Fruit fly (Drosophila melanogaster) whole organism, embryonic: ENCODE data around the gene CG7164.

ENCODE experiments used
- Ada2b ChIP-seq: fragments of 200-800 bp; sonication (Bioruptor generic); IDR thresholded peaks from 2 replicates; pipeline ENCODE4 v1.3.6; 2022; ENCODE audit warnings: missing biosample characterization, missing genetic modification characterization
- Aef1 ChIP-seq: fragments of 200-800 bp; sonication (Bioruptor generic); IDR thresholded peaks from 3 replicates; pipeline ENCODE4 v1.3.6; 2022; ENCODE audit warnings: missing biosample characterization, missing genetic modification characterization
- Blimp-1 ChIP-seq: fragments of 200-800 bp; sonication (Bioruptor generic); optimal IDR thresholded peaks from 3 replicates; lab custom pipeline; 2018; ENCODE audit warnings: missing biosample characterization, missing genetic modification characterization, mild to moderate bottlenecking, moderate library complexity, missing genetic modification reagents
- C15 ChIP-seq: fragments of 200-800 bp; sonication (Bioruptor generic); IDR thresholded peaks from 3 replicates; pipeline ENCODE4 v1.3.6; 2022; ENCODE audit warnings: missing biosample characterization, missing genetic modification characterization
- CG10462 ChIP-seq: fragments of 200-800 bp; sonication (Bioruptor generic); optimal IDR thresholded peaks from 2 replicates; lab custom pipeline; 2016; ENCODE audit warnings: missing biosample characterization, missing genetic modification characterization
- CG11085 ChIP-seq: fragments of 200-800 bp; sonication (Bioruptor generic); IDR thresholded peaks from 2 replicates; pipeline ENCODE4 v1.3.6; 2022; ENCODE audit warnings: missing biosample characterization, missing genetic modification characterization
- CG11247 ChIP-seq: fragments of 200-800 bp; sonication (Bioruptor generic); IDR thresholded peaks from 2 replicates; pipeline ENCODE4 v1.3.6; 2022; ENCODE audit warnings: missing biosample characterization, missing genetic modification characterization
- CG12219 ChIP-seq: fragments of 200-800 bp; sonication (Bioruptor generic); optimal IDR thresholded peaks from 3 replicates; lab custom pipeline; 2018; ENCODE audit warnings: missing biosample characterization, mild to moderate bottlenecking, missing genetic modification characterization
- CG12299 ChIP-seq: fragments of 200-800 bp; sonication (Bioruptor generic); optimal IDR thresholded peaks from 2 replicates; lab custom pipeline; 2018; ENCODE audit warnings: missing biosample characterization, mild to moderate bottlenecking, missing genetic modification characterization
- CG15011 ChIP-seq: fragments of 200-800 bp; sonication (Bioruptor generic); optimal IDR thresholded peaks from 3 replicates; lab custom pipeline; 2018; ENCODE audit warnings: missing biosample characterization, mild to moderate bottlenecking, missing genetic modification characterization
- CG1529 ChIP-seq: fragments of 200-800 bp; sonication (Bioruptor generic); optimal IDR thresholded peaks from 3 replicates; lab custom pipeline; 2018; ENCODE audit warnings: missing biosample characterization, missing genetic modification characterization
- CG15601 ChIP-seq: fragments of 200-800 bp; sonication (Bioruptor generic); optimal IDR thresholded peaks from 3 replicates; lab custom pipeline; 2019; ENCODE audit warnings: missing biosample characterization, mild to moderate bottlenecking, missing genetic modification characterization, moderate library complexity
- CG16779 ChIP-seq: fragments of 200-800 bp; sonication (Bioruptor generic); IDR thresholded peaks from 2 replicates; pipeline ENCODE4 v1.3.6; 2022; ENCODE audit warnings: missing biosample characterization, missing genetic modification characterization
- CG17568 ChIP-seq: fragments of 200-800 bp; sonication (Bioruptor generic); optimal IDR thresholded peaks from 2 replicates; lab custom pipeline; 2018; ENCODE audit warnings: missing biosample characterization, mild to moderate bottlenecking, missing genetic modification characterization, moderate library complexity
- CG1832 ChIP-seq: fragments of 200-800 bp; sonication (Bioruptor generic); optimal IDR thresholded peaks from 2 replicates; lab custom pipeline; 2017; ENCODE audit warnings: missing biosample characterization, mild to moderate bottlenecking, missing genetic modification characterization, inconsistent platforms
- CG2202 ChIP-seq: fragments of 200-800 bp; sonication (Bioruptor generic); optimal IDR thresholded peaks from 2 replicates; lab custom pipeline; 2018; ENCODE audit warnings: missing biosample characterization, mild to moderate bottlenecking, missing genetic modification characterization
- CG2712 ChIP-seq: fragments of 200-800 bp; optimal IDR thresholded peaks from 3 replicates; lab custom pipeline; 2019; ENCODE audit warnings: missing biosample characterization, mild to moderate bottlenecking, missing genetic modification characterization, moderate library complexity
- CG3065 ChIP-seq: fragments of 200-800 bp; sonication (Bioruptor generic); optimal IDR thresholded peaks from 2 replicates; lab custom pipeline; 2016; ENCODE audit warnings: missing biosample characterization, missing genetic modification characterization
- CG4328 ChIP-seq: fragments of 200-800 bp; sonication (Bioruptor generic); optimal IDR thresholded peaks from 3 replicates; lab custom pipeline; 2017; ENCODE audit warnings: missing biosample characterization, missing genetic modification reagents, missing genetic modification characterization
- CG5180 ChIP-seq: fragments of 200-800 bp; sonication (Bioruptor generic); optimal IDR thresholded peaks from 3 replicates; lab custom pipeline; 2017; ENCODE audit warnings: missing biosample characterization, missing genetic modification characterization, mild to moderate bottlenecking, moderate library complexity, missing genetic modification reagents
- CG7839 ChIP-seq: fragments of 200-800 bp; sonication (Bioruptor generic); optimal IDR thresholded peaks from 3 replicates; lab custom pipeline; 2018; ENCODE audit warnings: missing biosample characterization, mild to moderate bottlenecking, missing genetic modification characterization, moderate library complexity
- Gug ChIP-seq: fragments of 200-800 bp; sonication (Bioruptor generic); IDR thresholded peaks from 4 replicates; pipeline ENCODE4 v1.3.6; 2022; ENCODE audit warnings: missing biosample characterization, missing genetic modification characterization
- Hr78 ChIP-seq, 2 experiments: fragments of 200-800 bp in 1 of 2; fragments of >200 bp in 1 of 2; sonication (Bioruptor generic) in 1 of 2; optimal IDR thresholded peaks; 2 replicates each; lab custom pipeline; 2017 to 2019; ENCODE audit warnings: missing biosample characterization in 2 of 2, missing genetic modification characterization in 2 of 2, mild to moderate bottlenecking in 1 of 2, moderate library complexity in 1 of 2
- Nf-YA ChIP-seq: fragments of 200-800 bp; sonication (Bioruptor generic); IDR thresholded peaks from 2 replicates; pipeline ENCODE4 v1.3.6; 2022; ENCODE audit warnings: missing biosample characterization, missing genetic modification characterization
- Oaz ChIP-seq: fragments of 200-800 bp; sonication (Bioruptor generic); IDR thresholded peaks from 2 replicates; pipeline ENCODE4 v1.3.6; 2022; ENCODE audit warnings: missing biosample characterization, missing genetic modification characterization
- Scr ChIP-seq: fragments of 200-800 bp; sonication (Bioruptor generic); IDR thresholded peaks from 2 replicates; pipeline ENCODE4 v1.3.6; 2022; ENCODE audit warnings: missing biosample characterization, missing genetic modification characterization; ENCODE audit not compliant: partially characterized antibody
- Sin3A ChIP-seq: fragments of >200 bp; optimal IDR thresholded peaks from 2 replicates; lab custom pipeline; 2018
- Vsx1 ChIP-seq: fragments of 200-800 bp; sonication (Bioruptor generic); optimal IDR thresholded peaks from 2 replicates; lab custom pipeline; 2017; ENCODE audit warnings: missing biosample characterization, mild to moderate bottlenecking, missing genetic modification characterization, missing genetic modification reagents
- Xbp1 ChIP-seq: fragments of 200-800 bp; sonication (Bioruptor generic); optimal IDR thresholded peaks from 3 replicates; lab custom pipeline; 2016; ENCODE audit warnings: missing biosample characterization, mild to moderate bottlenecking, missing genetic modification characterization
- abd-A ChIP-seq: fragments of 200-800 bp; sonication (Bioruptor generic); optimal IDR thresholded peaks from 3 replicates; lab custom pipeline; 2019; ENCODE audit warnings: missing biosample characterization, mild to moderate bottlenecking, missing genetic modification characterization, moderate library complexity
- ase ChIP-seq: fragments of 200-800 bp; sonication (Bioruptor generic); IDR thresholded peaks from 3 replicates; pipeline ENCODE4 v1.3.6; 2022; ENCODE audit warnings: missing biosample characterization, missing genetic modification characterization
- cad ChIP-seq: fragments of >200 bp; optimal IDR thresholded peaks from 2 replicates; lab custom pipeline; 2017; ENCODE audit warnings: missing biosample characterization, missing genetic modification characterization
- ems ChIP-seq: fragments of 200-800 bp; sonication (Bioruptor generic); optimal IDR thresholded peaks from 3 replicates; lab custom pipeline; 2016; ENCODE audit warnings: missing biosample characterization, missing genetic modification characterization
- fd102C ChIP-seq: fragments of 200-800 bp; sonication (Bioruptor generic); optimal IDR thresholded peaks from 2 replicates; lab custom pipeline; 2018; ENCODE audit warnings: missing biosample characterization, mild to moderate bottlenecking, missing genetic modification characterization, moderate library complexity
- ftz-f1 ChIP-seq: fragments of 200-800 bp; sonication (Bioruptor generic); optimal IDR thresholded peaks from 2 replicates; lab custom pipeline; 2016; ENCODE audit warnings: missing biosample characterization, missing genetic modification characterization
- grn ChIP-seq: fragments of 200-800 bp; sonication (Bioruptor generic); optimal IDR thresholded peaks from 3 replicates; lab custom pipeline; 2017; ENCODE audit warnings: missing biosample characterization, missing genetic modification characterization
- gsb-n ChIP-seq: fragments of 200-800 bp; sonication (Bioruptor generic); optimal IDR thresholded peaks from 3 replicates; lab custom pipeline; 2018; ENCODE audit warnings: missing biosample characterization, mild to moderate bottlenecking, missing genetic modification characterization
- hbn ChIP-seq: fragments of 200-800 bp; sonication (Bioruptor generic); IDR thresholded peaks from 2 replicates; pipeline ENCODE4 v1.3.6; 2022; ENCODE audit warnings: missing biosample characterization, missing genetic modification characterization; ENCODE audit not compliant: partially characterized antibody
- klu ChIP-seq: fragments of 200-800 bp; sonication (Bioruptor generic); IDR thresholded peaks from 2 replicates; pipeline ENCODE4 v1.3.6; 2022; ENCODE audit warnings: missing biosample characterization, missing genetic modification characterization
- lbe ChIP-seq: fragments of 200-800 bp; sonication (Bioruptor generic); optimal IDR thresholded peaks from 2 replicates; lab custom pipeline; 2016; ENCODE audit warnings: missing biosample characterization, mild to moderate bottlenecking, missing genetic modification characterization
- org-1 ChIP-seq: fragments of 200-800 bp; sonication (Bioruptor generic); optimal IDR thresholded peaks from 2 replicates; lab custom pipeline; 2017; ENCODE audit warnings: missing biosample characterization, missing genetic modification characterization
- pfk ChIP-seq: fragments of 200-800 bp; sonication (Bioruptor generic); optimal IDR thresholded peaks from 2 replicates; lab custom pipeline; 2018; ENCODE audit warnings: missing biosample characterization, mild to moderate bottlenecking, missing genetic modification characterization, moderate library complexity
- ranshi ChIP-seq: fragments of 200-800 bp; sonication (Bioruptor generic); IDR thresholded peaks from 2 replicates; pipeline ENCODE4 v1.3.6; 2022; ENCODE audit warnings: missing biosample characterization, missing genetic modification characterization
- seq ChIP-seq: fragments of 200-800 bp; sonication (Bioruptor generic); IDR thresholded peaks from 2 replicates; pipeline ENCODE4 v1.3.6; 2022; ENCODE audit warnings: missing biosample characterization, missing genetic modification characterization
- sna ChIP-seq: fragments of 200-800 bp; sonication (Bioruptor generic); IDR thresholded peaks from 2 replicates; pipeline ENCODE4 v1.3.6; 2022; ENCODE audit warnings: missing biosample characterization, missing genetic modification characterization; ENCODE audit not compliant: partially characterized antibody
- ttk ChIP-seq: fragments of 200-800 bp; sonication (Bioruptor generic); IDR thresholded peaks from 2 replicates; pipeline ENCODE4 v2.1.2; 2022; ENCODE audit warnings: missing biosample characterization, missing genetic modification characterization
- vvl ChIP-seq: fragments of 200-800 bp; sonication (Bioruptor generic); IDR thresholded peaks from 2 replicates; pipeline ENCODE4 v1.3.6; 2022; ENCODE audit warnings: missing biosample characterization, missing genetic modification characterization
- zen2 ChIP-seq: fragments of 200-800 bp; sonication (Bioruptor generic); IDR thresholded peaks from 3 replicates; pipeline ENCODE4 v1.3.6; 2022; ENCODE audit warnings: missing biosample characterization, missing genetic modification characterization; ENCODE audit not compliant: partially characterized antibody

Gene CG7164

DNA sequence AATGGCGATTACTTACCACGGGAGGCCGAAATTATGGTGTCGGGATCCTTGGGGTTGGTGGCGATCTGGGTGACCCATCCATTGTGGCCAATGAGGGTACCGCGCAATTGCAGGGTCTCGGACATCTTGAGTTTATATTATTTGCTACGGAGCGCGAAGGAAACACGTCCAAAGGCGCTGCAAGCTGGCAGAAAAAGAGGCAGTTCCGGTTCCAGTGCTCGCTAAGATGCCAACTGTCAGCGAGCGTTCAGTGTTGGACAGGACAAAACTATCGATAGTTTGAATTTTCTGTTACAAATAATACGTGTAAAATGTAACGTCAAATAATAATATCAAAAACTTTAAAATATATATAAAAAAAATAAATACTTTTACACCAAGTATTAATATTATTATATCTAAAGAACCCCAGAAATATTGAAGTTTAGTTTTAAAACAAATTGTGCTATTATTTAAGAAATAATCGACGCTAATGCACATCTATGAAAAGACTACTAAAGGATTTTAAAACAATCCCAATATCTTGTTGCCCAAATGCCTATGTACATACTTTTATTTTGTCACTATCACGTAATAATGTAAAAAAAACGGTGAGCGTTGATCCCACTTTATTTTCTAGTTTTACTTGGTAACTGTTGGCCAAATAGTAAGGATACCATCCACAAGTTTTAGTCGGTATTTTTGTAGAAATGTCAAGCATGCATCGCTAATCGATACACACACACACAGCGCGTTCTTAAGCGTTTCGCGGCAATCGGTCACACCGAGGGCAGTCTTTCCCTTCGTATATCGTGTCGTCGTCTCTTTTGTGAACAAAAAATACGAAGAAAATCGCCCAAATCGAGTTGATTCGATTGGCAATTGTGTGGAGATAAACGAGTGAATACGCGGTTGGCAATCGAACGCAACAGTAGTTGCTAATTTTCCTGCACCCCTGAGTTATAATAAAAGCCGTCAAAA, 46.1 kb downstream of the CG7164 start, which contains the start of the genes Rack1 and mts (continued):
- TF ChIP-seq CG10462 (GFP tag; lab: Kevin White, UChicago) (peak; percentile 50), CG11085 (GFP tag; lab: Robert Waterston, UW) (peak; percentile 74), cad (no peak), Aef1 (GFP tag; lab: Robert Waterston, UW) (peak; percentile 64), CG1832 (GFP tag; lab: Kevin White, UChicago) (no peak), CG2202 (peak; percentile 74), CG12299 (tag; lab: Kevin White, UChicago) (peak; percentile 68), vvl (peak; percentile 91), Vsx1 (GFP tag; lab: Kevin White, UChicago) (peak; percentile 83), Hr78 (GFP tag; optimal IDR thresholded peaks at IDR 0.05; lab: Kevin White, UChicago) (no peak), CG3065 (GFP tag; lab: Kevin White, UChicago) (peak; percentile 69), Oaz (GFP tag; lab: Robert Waterston, UW) (peak; percentile 34; the same call in 1 of the 2 replicates), zen2 (GFP tag; lab: Robert Waterston, UW) (no peak), klu (GFP tag; lab: Robert Waterston, UW) (peak; percentile 40; the same call in 1 of the 2 replicates), seq (GFP tag; lab: Robert Waterston, UW) (peak; percentile 72), CG7839 (tag; lab: Kevin White, UChicago) (peak; percentile 82), hbn (GFP tag; lab: Robert Waterston, UW) (peak; percentile 16; the same call in 1 of the 2 replicates), lbe (GFP tag; lab: Kevin White, UChicago) (peak; percentile 73), ase (GFP tag; lab: Robert Waterston, UW) (peak; percentile 74; the same call in 2 of the 3 replicates), CG2712 (tag; lab: Kevin White, UChicago) (peak; percentile 71), ttk (peak; percentile 69), CG12219 (peak; percentile 79), CG1529 (GFP tag; lab: Kevin White, UChicago) (peak; percentile 60), Ada2b (peak; percentile 38; the same call in 1 of the 2 replicates), Scr (peak; percentile 56; the same call in 1 of the 2 replicates), org-1 (GFP tag; lab: Kevin White, UChicago) (peak; percentile 73), gsb-n (tag; lab: Kevin White, UChicago) (peak; percentile 73), CG17568 (peak; percentile 88), CG15011 (peak; percentile 80), Sin3A (lab: Kevin White, UChicago) (peak; percentile 24), Gug (peak; percentile 63), abd-A (tag; lab: Kevin White, UChicago) (no peak), fd102C (GFP tag; lab: Kevin White, UChicago) (peak; percentile 61), grn (GFP tag; lab: Kevin White, UChicago) (peak; percentile 29), pfk (GFP tag; lab: Kevin White, UChicago) (peak; percentile 80), ranshi (GFP tag; lab: Robert Waterston, UW) (peak; percentile 87), Blimp-1 (GFP tag; lab: Kevin White, UChicago) (peak; percentile 28), C15 (GFP tag; lab: Robert Waterston, UW) (0 out of 3 replicates have a peak, but pooled peaks have one; percentile 24), ems (GFP tag; lab: Kevin White, UChicago) (peak; percentile 66), CG4328 (peak; percentile 79), ftz-f1 (GFP tag; lab: Kevin White, UChicago) (no peak), CG11247 (GFP tag; lab: Robert Waterston, UW) (peak; percentile 86), CG15601 (tag; lab: Kevin White, UChicago) (peak; percentile 67), CG5180 (peak; percentile 73), Xbp1 (GFP tag; lab: Kevin White, UChicago) (peak; percentile 82), Nf-YA (GFP tag; lab: Robert Waterston, UW) (peak; percentile 85), sna (GFP tag; lab: Robert Waterston, UW) (peak; percentile 32; the same call in 1 of the 2 replicates), CG16779 (GFP tag; lab: Robert Waterston, UW) (peak; percentile 78)
